Worm (Caenorhabditis elegans) whole organism, midembryonic: ENCODE results near the gene best-15.

Experiments used
- T22C8.4 ChIP-seq: fragments of 200-800 bp; sonication (Bioruptor generic); IDR thresholded peaks from 2 replicates; pipeline ENCODE4 v1.3.6; 2022; ENCODE audit warnings: missing genetic modification characterization, missing compliant biosample characterization
- cog-1 ChIP-seq: sonication (generic microtip); optimal IDR thresholded peaks from 2 replicates; lab custom pipeline; 2016; ENCODE audit warnings: missing genetic modification characterization, missing compliant biosample characterization
- ztf-23 ChIP-seq: fragments of 200-800 bp; sonication (Bioruptor generic); IDR thresholded peaks from 2 replicates; pipeline ENCODE4 v1.3.6; 2022; ENCODE audit warnings: missing genetic modification reagents, missing genetic modification characterization, missing compliant biosample characterization

DNA sequence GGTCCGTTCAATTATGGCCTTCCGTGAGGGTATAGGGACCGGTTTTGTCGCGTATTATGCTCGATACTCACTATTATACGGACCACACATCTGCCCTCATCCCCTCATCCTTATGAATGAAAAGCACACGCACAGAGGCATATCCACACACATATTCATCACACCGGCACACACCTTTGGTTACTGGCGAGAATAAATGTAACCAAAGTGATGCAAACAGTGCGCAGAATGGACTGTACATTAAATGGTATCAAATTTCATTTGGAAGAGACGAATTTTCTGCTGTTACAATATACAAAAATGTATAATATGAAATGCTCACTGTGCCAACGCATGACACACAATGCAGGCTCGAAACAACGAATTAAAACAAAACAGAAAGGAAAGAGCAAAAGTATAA is 37.6 kb upstream of the best-15 start:
- TF ChIP-seq T22C8.4 (GFP tag; lab: Robert Waterston, UW): no peak
- no peak for TF ChIP-seq ztf-23 (GFP tag; lab: Robert Waterston, UW)
- TF ChIP-seq cog-1: no peak
